Fruit fly (Drosophila melanogaster) whole organism, embryonic: Measurements from ENCODE around the gene prd.

Experiments
- CG1024 ChIP-seq: fragments of 200-800 bp; sonication (Bioruptor generic); IDR thresholded peaks from 2 replicates; pipeline ENCODE4 v1.3.6; 2022; ENCODE audit warnings: missing biosample characterization, missing genetic modification characterization
- CG11085 ChIP-seq: fragments of 200-800 bp; sonication (Bioruptor generic); IDR thresholded peaks from 2 replicates; pipeline ENCODE4 v1.3.6; 2022; ENCODE audit warnings: missing biosample characterization, missing genetic modification characterization
- CG11695 ChIP-seq: fragments of 200-800 bp; sonication (Bioruptor generic); IDR thresholded peaks from 3 replicates; pipeline ENCODE4 v1.3.6; 2022; ENCODE audit warnings: missing biosample characterization, missing genetic modification characterization
- CG12219 ChIP-seq: fragments of 200-800 bp; sonication (Bioruptor generic); optimal IDR thresholded peaks from 3 replicates; lab custom pipeline; 2018; ENCODE audit warnings: missing biosample characterization, mild to moderate bottlenecking, missing genetic modification characterization
- CG12769 ChIP-seq: fragments of 200-800 bp; sonication (Bioruptor generic); optimal IDR thresholded peaks from 2 replicates; lab custom pipeline; 2019; ENCODE audit warnings: missing biosample characterization, mild to moderate bottlenecking, missing genetic modification characterization, moderate library complexity
- CG16779 ChIP-seq: fragments of 200-800 bp; sonication (Bioruptor generic); IDR thresholded peaks from 2 replicates; pipeline ENCODE4 v1.3.6; 2022; ENCODE audit warnings: missing biosample characterization, missing genetic modification characterization
- CG16813 ChIP-seq: fragments of 200-800 bp; sonication (Bioruptor generic); IDR thresholded peaks from 3 replicates; pipeline ENCODE4 v1.3.6; 2022; ENCODE audit warnings: missing biosample characterization, missing genetic modification characterization; ENCODE audit not compliant: partially characterized antibody
- CG34224 ChIP-seq: fragments of 200-800 bp; sonication (Bioruptor generic); IDR thresholded peaks from 3 replicates; pipeline ENCODE4 v1.3.6; 2022; ENCODE audit warnings: missing biosample characterization, missing genetic modification characterization; ENCODE audit not compliant: partially characterized antibody
- CG4328 ChIP-seq: fragments of 200-800 bp; sonication (Bioruptor generic); optimal IDR thresholded peaks from 3 replicates; lab custom pipeline; 2017; ENCODE audit warnings: missing biosample characterization, missing genetic modification reagents, missing genetic modification characterization
- CG4360 ChIP-seq: fragments of 200-800 bp; sonication (Bioruptor generic); IDR thresholded peaks from 2 replicates; pipeline ENCODE4 v1.3.6; 2022; ENCODE audit warnings: missing biosample characterization, missing genetic modification characterization
- CG4820 ChIP-seq: fragments of 200-800 bp; sonication (Bioruptor generic); optimal IDR thresholded peaks from 3 replicates; lab custom pipeline; 2016; ENCODE audit warnings: missing biosample characterization, missing genetic modification characterization
- CG5245 ChIP-seq: fragments of 200-800 bp; sonication (Bioruptor generic); optimal IDR thresholded peaks from 3 replicates; lab custom pipeline; 2016; ENCODE audit warnings: missing biosample characterization, missing genetic modification characterization
- CG6254 ChIP-seq: fragments of 200-800 bp; sonication (Bioruptor generic); optimal IDR thresholded peaks from 3 replicates; lab custom pipeline; 2017; ENCODE audit warnings: mild to moderate bottlenecking, missing biosample characterization, missing genetic modification reagents, missing genetic modification characterization
- CG6654 ChIP-seq: fragments of 200-800 bp; sonication (Bioruptor generic); optimal IDR thresholded peaks from 2 replicates; lab custom pipeline; 2017; ENCODE audit warnings: missing biosample characterization, mild to moderate bottlenecking, missing genetic modification characterization
- CG9817 ChIP-seq: fragments of 200-800 bp; sonication (Bioruptor generic); optimal IDR thresholded peaks from 2 replicates; lab custom pipeline; 2018; ENCODE audit warnings: missing biosample characterization, mild to moderate bottlenecking, missing genetic modification characterization, moderate library complexity
- Camta ChIP-seq: fragments of 200-800 bp; sonication (Bioruptor generic); optimal IDR thresholded peaks from 2 replicates; lab custom pipeline; 2016; ENCODE audit warnings: missing biosample characterization, missing genetic modification characterization
- E2f2 ChIP-seq: fragments of 200-800 bp; sonication (Bioruptor generic); IDR thresholded peaks from 2 replicates; pipeline ENCODE4 v1.3.6; 2022; ENCODE audit warnings: missing biosample characterization, missing genetic modification characterization
- Mad ChIP-seq: fragments of 200-800 bp; sonication (Bioruptor generic); optimal IDR thresholded peaks from 2 replicates; lab custom pipeline; 2016; ENCODE audit warnings: missing biosample characterization, missing genetic modification characterization
- Nf-YA ChIP-seq: fragments of 200-800 bp; sonication (Bioruptor generic); IDR thresholded peaks from 2 replicates; pipeline ENCODE4 v1.3.6; 2022; ENCODE audit warnings: missing biosample characterization, missing genetic modification characterization
- Oli ChIP-seq: fragments of 200-800 bp; sonication (Bioruptor generic); optimal IDR thresholded peaks from 2 replicates; lab custom pipeline; 2018; ENCODE audit warnings: missing biosample characterization, mild to moderate bottlenecking, missing genetic modification characterization, moderate library complexity
- Optix ChIP-seq: fragments of 200-800 bp; sonication (Bioruptor generic); IDR thresholded peaks from 3 replicates; pipeline ENCODE4 v1.3.6; 2022; ENCODE audit warnings: missing biosample characterization, missing genetic modification characterization
- Sox100B ChIP-seq: fragments of 200-800 bp; sonication (Bioruptor generic); optimal IDR thresholded peaks from 3 replicates; lab custom pipeline; 2018; ENCODE audit warnings: missing biosample characterization, mild to moderate bottlenecking, missing genetic modification characterization
- Xbp1 ChIP-seq: fragments of 200-800 bp; sonication (Bioruptor generic); optimal IDR thresholded peaks from 3 replicates; lab custom pipeline; 2016; ENCODE audit warnings: missing biosample characterization, mild to moderate bottlenecking, missing genetic modification characterization
- ara ChIP-seq: fragments of 200-800 bp; sonication (Bioruptor generic); IDR thresholded peaks from 2 replicates; pipeline ENCODE4 v1.3.6; 2022; ENCODE audit warnings: missing biosample characterization, missing genetic modification characterization
- ato ChIP-seq: fragments of 200-800 bp; sonication (Bioruptor generic); IDR thresholded peaks from 2 replicates; pipeline ENCODE4 v1.3.6; 2022; ENCODE audit warnings: missing biosample characterization, missing genetic modification characterization; ENCODE audit not compliant: partially characterized antibody
- bab2 ChIP-seq: fragments of 200-800 bp; sonication (Bioruptor generic); optimal IDR thresholded peaks from 2 replicates; lab custom pipeline; 2016; ENCODE audit warnings: missing biosample characterization, missing genetic modification characterization
- cas ChIP-seq: fragments of 200-800 bp; sonication (Bioruptor generic); IDR thresholded peaks from 2 replicates; pipeline ENCODE4 v1.3.6; 2022; ENCODE audit warnings: missing biosample characterization, missing genetic modification characterization
- croc ChIP-seq: fragments of 200-800 bp; sonication (Bioruptor generic); conservative IDR thresholded peaks from 3 replicates; pipeline ENCODE4 v1.3.6; 2022; ENCODE audit warnings: missing biosample characterization, missing genetic modification characterization
- crol ChIP-seq: fragments of 200-800 bp; sonication (Bioruptor generic); IDR thresholded peaks from 2 replicates; pipeline ENCODE4 v1.3.6; 2022; ENCODE audit warnings: missing biosample characterization, missing genetic modification characterization
- crp ChIP-seq, 2 experiments: fragments of 200-800 bp; sonication (Bioruptor generic); optimal IDR thresholded peaks; 2 replicates in 1 of 2; 3 replicates in 1 of 2; lab custom pipeline; 2017; ENCODE audit warnings: missing biosample characterization in 2 of 2, missing genetic modification characterization in 2 of 2, mild to moderate bottlenecking in 1 of 2, moderate library complexity in 1 of 2
- da ChIP-seq: fragments of 200-800 bp; sonication (Bioruptor generic); optimal IDR thresholded peaks from 2 replicates; lab custom pipeline; 2016; ENCODE audit warnings: missing biosample characterization, missing genetic modification characterization
- dimm ChIP-seq: fragments of 200-800 bp; sonication (Bioruptor generic); IDR thresholded peaks from 2 replicates; pipeline ENCODE4 v1.3.6; 2022; ENCODE audit warnings: missing biosample characterization, missing genetic modification characterization
- dmrt11E ChIP-seq: fragments of 200-800 bp; sonication (Bioruptor generic); optimal IDR thresholded peaks from 3 replicates; lab custom pipeline; 2018; ENCODE audit warnings: missing biosample characterization, mild to moderate bottlenecking, missing genetic modification characterization, moderate library complexity
- ems ChIP-seq: fragments of 200-800 bp; sonication (Bioruptor generic); optimal IDR thresholded peaks from 3 replicates; lab custom pipeline; 2016; ENCODE audit warnings: missing biosample characterization, missing genetic modification characterization
- esg ChIP-seq: fragments of 200-800 bp; sonication (Bioruptor generic); conservative IDR thresholded peaks from 2 replicates; pipeline ENCODE4 v1.3.6; 2022; ENCODE audit warnings: missing biosample characterization, missing genetic modification characterization
- gsb ChIP-seq: fragments of 200-800 bp; sonication (Bioruptor generic); IDR thresholded peaks from 2 replicates; pipeline ENCODE4 v1.3.6; 2022; ENCODE audit warnings: missing biosample characterization, missing genetic modification characterization
- h ChIP-seq: fragments of >200 bp; optimal IDR thresholded peaks from 2 replicates; lab custom pipeline; 2017
- ham ChIP-seq: fragments of 200-800 bp; sonication (Bioruptor generic); IDR thresholded peaks from 2 replicates; pipeline ENCODE4 v1.3.6; 2022; ENCODE audit warnings: missing biosample characterization, missing genetic modification characterization
- hb ChIP-seq: fragments of 200-800 bp; sonication (Bioruptor generic); IDR thresholded peaks from 3 replicates; pipeline ENCODE4 v1.3.6; 2022; ENCODE audit warnings: missing biosample characterization, missing genetic modification characterization; ENCODE audit not compliant: partially characterized antibody
- klu ChIP-seq: fragments of 200-800 bp; sonication (Bioruptor generic); IDR thresholded peaks from 2 replicates; pipeline ENCODE4 v1.3.6; 2022; ENCODE audit warnings: missing biosample characterization, missing genetic modification characterization
- nom ChIP-seq: fragments of 200-800 bp; sonication (Bioruptor generic); optimal IDR thresholded peaks from 2 replicates; lab custom pipeline; 2017; ENCODE audit warnings: missing biosample characterization, missing genetic modification characterization, mild to moderate bottlenecking, moderate library complexity, missing genetic modification reagents
- sug ChIP-seq: fragments of 200-800 bp; optimal IDR thresholded peaks from 2 replicates; lab custom pipeline; 2019; ENCODE audit warnings: missing biosample characterization, mild to moderate bottlenecking, missing genetic modification characterization, moderate library complexity
- tin ChIP-seq: fragments of 200-800 bp; sonication (Bioruptor generic); optimal IDR thresholded peaks from 3 replicates; lab custom pipeline; 2016; ENCODE audit warnings: missing biosample characterization, missing genetic modification characterization
- twi ChIP-seq: fragments of 200-800 bp; optimal IDR thresholded peaks from 2 replicates; lab custom pipeline; 2019; ENCODE audit warnings: missing biosample characterization, mild to moderate bottlenecking, missing genetic modification characterization, moderate library complexity

The prd gene

DNA sequence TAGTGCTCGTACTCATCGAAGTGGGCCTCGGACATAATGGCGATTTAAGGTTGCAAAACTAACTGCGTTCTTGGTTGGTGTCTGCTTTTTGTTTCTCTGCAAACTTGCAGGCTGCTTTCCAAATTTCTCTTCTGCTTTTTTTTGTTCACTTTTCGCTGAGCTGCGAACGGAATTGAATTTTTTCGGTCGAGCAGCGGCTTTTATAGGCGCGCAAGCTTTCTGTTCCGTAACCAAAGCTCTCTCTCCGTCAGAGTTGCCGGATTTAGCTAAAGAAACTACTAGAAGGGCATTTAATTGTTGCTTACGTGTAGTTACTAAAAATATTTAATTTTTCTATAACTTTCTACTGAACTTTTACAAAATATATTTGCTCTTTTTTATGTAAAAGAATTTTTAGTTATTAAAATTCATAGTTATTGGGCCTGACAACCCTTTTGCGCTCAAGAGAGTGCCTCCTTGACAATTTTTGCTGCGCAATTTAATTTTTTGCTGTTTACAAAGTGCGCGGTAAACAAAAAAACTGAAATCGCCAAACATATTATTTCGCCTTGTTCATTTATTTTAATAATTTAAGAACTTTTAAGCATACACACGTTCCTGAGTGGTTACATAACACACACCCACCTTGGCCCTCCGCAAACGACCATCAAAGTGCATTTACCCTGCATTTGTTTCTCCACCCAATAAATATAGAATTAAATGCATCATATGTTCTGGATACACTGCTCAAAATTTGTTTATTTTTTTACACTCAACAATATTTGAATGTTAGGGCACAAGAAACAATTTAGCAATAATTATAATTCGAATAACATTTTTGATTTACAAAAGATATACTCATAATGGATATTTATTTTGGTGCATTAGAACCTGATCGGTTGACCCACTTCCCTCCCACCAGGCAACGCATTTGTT is 39.4 kb downstream of the prd start, which contains the start of gene CG6770 (continued):
- TF ChIP-seq ato (no peak), tin (GFP tag; lab: Kevin White, UChicago) (peak; percentile 48), Oli (tag; lab: Kevin White, UChicago) (peak; percentile 77), esg (GFP tag; lab: Robert Waterston, UW) (peak; percentile 73), croc (GFP tag; lab: Robert Waterston, UW) (0 out of 3 replicates have a peak, but pooled peaks have one; percentile 23)

DNA sequence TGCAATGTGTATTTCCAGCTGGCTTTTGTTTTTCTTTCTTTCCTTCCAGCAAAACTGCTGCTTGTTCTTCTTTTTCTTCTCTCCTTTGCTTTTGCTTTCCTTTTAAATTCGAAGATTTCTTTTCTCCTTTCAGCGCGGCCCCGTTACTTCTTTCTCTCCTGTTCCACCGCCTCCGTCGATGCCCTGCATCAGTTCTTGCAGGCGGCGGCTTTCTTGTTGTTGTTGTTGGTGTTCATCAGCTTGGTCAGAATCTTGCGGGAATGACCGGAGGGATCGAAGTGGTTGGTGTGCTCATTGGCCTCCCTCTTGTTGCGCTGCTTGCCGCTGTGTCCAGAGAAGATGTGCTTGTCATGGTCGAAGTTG is 40.1 kb downstream of the prd start:
- peak; percentile 65 for TF ChIP-seq CG4360 (GFP tag; lab: Robert Waterston, UW)
- TF ChIP-seq nom = no peak
- TF ChIP-seq crol (GFP tag; lab: Robert Waterston, UW) = 0 out of 2 replicates have a peak, but pooled peaks have one; percentile 39

DNA sequence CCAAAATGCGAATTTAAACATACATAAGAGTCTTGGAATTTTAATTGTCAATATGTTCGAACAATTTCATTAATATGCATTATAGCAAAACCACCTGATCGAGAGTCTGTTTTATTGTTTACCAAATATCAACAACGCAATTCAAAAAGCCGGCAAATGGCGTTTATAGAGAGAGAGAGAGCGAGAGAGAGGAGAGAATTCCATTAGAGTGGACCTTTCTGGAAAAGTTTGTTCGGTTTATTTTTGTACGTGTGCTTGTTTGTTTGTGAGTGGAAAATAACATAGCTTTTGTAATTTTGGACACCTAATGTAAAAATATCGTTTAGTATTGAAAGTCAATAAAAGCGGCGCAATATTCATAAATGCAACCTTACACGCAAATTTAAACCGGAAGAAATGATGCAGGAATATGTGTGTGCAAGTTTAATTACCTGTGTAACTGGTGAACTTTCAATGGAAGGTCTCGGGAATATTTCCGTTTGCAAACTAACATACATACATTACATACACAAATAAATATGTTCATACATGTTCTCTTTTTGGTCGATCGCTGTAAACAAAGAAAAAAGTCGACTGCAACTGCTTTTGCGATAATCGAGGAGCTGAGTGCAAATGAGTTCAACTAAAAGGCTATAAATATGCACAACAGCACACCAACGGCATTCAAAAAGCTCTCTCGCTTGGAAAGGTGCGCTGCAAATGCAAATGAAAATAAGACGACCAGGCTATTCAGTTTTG is 40.8 kb downstream of the prd start, which contains the start of gene CG6785:
CG6785 (minus strand) TSS at position 588 of the 738 bp plus-strand sequence.
- TF ChIP-seq CG34224 (GFP tag; lab: Robert Waterston, UW) = peak; percentile 26; the same call in 1 of the 3 replicates
- TF ChIP-seq Optix = no peak
- no peak; the same call in 1 of the 2 replicates for TF ChIP-seq Nf-YA (GFP tag; lab: Robert Waterston, UW)
- TF ChIP-seq h (lab: Kevin White, UChicago) = no peak
- TF ChIP-seq CG12219 (GFP tag; lab: Kevin White, UChicago) = peak; percentile 88
- peak; percentile 51 for TF ChIP-seq Xbp1 (GFP tag; lab: Kevin White, UChicago)
- peak; percentile 71 for TF ChIP-seq CG11695 (GFP tag; lab: Robert Waterston, UW)
- TF ChIP-seq CG16813 (GFP tag; lab: Robert Waterston, UW) = no peak
- TF ChIP-seq Sox100B (GFP tag; lab: Kevin White, UChicago) = peak; percentile 90
- peak; percentile 81 for TF ChIP-seq CG12769 (tag; lab: Kevin White, UChicago)
- no peak for TF ChIP-seq crol (GFP tag; lab: Robert Waterston, UW)
- TF ChIP-seq twi = peak; percentile 33
- peak; percentile 90 for TF ChIP-seq Camta (GFP tag; lab: Kevin White, UChicago)
- TF ChIP-seq ham (GFP tag; lab: Robert Waterston, UW) = no peak
- TF ChIP-seq hb (GFP tag; lab: Robert Waterston, UW) = no peak
- peak; percentile 56 for TF ChIP-seq CG9817 (tag; lab: Kevin White, UChicago)
- TF ChIP-seq Mad = peak; percentile 70
- TF ChIP-seq CG11085 = no peak
- TF ChIP-seq nom = peak; percentile 77
- TF ChIP-seq CG4820 = peak; percentile 60
- 0 out of 2 replicates have a peak, but pooled peaks have one; percentile 19 for TF ChIP-seq CG16779 (GFP tag; lab: Robert Waterston, UW)
- TF ChIP-seq dmrt11E = peak; percentile 69
- no peak for TF ChIP-seq dimm
- peak in 1 of 2 experiments; percentile 50 for TF ChIP-seq crp (GFP tag; optimal IDR thresholded peaks at IDR 0.05; lab: Kevin White, UChicago)
- TF ChIP-seq CG5245 (GFP tag; lab: Kevin White, UChicago) = peak; percentile 58
- TF ChIP-seq ara (GFP tag; lab: Robert Waterston, UW) = no peak
- TF ChIP-seq CG4328 (GFP tag; lab: Kevin White, UChicago) = peak; percentile 80
- no peak for TF ChIP-seq cas (GFP tag; lab: Robert Waterston, UW)
- TF ChIP-seq sug (tag; lab: Kevin White, UChicago) = peak; percentile 57
- TF ChIP-seq bab2 (GFP tag; lab: Kevin White, UChicago) = peak; percentile 92
- TF ChIP-seq ems (GFP tag; lab: Kevin White, UChicago) = peak; percentile 73
- TF ChIP-seq E2f2 = peak; percentile 48; the same call in 1 of the 2 replicates
- TF ChIP-seq da (GFP tag; lab: Kevin White, UChicago) = peak; percentile 64
- TF ChIP-seq CG6654 (GFP tag; lab: Kevin White, UChicago) = no peak
- peak; percentile 57; the same call in 1 of the 2 replicates for TF ChIP-seq CG1024
- peak; percentile 82 for TF ChIP-seq CG6254 (GFP tag; lab: Kevin White, UChicago)
- TF ChIP-seq klu = no peak
- TF ChIP-seq gsb (GFP tag; lab: Robert Waterston, UW) = no peak
